Fruit fly (Drosophila melanogaster): ENCODE data around the gene CG42831.

CG42831 gene

dm6 chr3L:10813911-10814310 is 708 bp upstream of the CG42831 start:
- TF ChIP-seq bab1 (GFP tag; optimal IDR thresholded peaks at IDR 0.05) (no peak), ovo (GFP tag; optimal IDR thresholded peaks at IDR 0.05) (no peak), CG33017 (tag; optimal IDR thresholded peaks at IDR 0.05) (no peak), Clk (GFP tag; optimal IDR thresholded peaks at IDR 0.05) (no peak), cic (GFP tag; optimal IDR thresholded peaks at IDR 0.05) (no peak), CG12768 (GFP tag; optimal IDR thresholded peaks at IDR 0.05) (no peak), CG11617 (GFP tag; optimal IDR thresholded peaks at IDR 0.05) (no peak), CG14711 (tag; optimal IDR thresholded peaks at IDR 0.05) (no peak), tj (GFP tag; optimal IDR thresholded peaks at IDR 0.05) (no peak)

dm6 chr3L:10814925-10815447 is 367 bp downstream of the CG42831 start:
- TF ChIP-seq CG33017 (tag; optimal IDR thresholded peaks at IDR 0.05) (no peak), CG12768 (GFP tag; optimal IDR thresholded peaks at IDR 0.05) (no peak), CG1620 (GFP tag; optimal IDR thresholded peaks at IDR 0.05) (no peak), tj (GFP tag; optimal IDR thresholded peaks at IDR 0.05) (no peak), CG5204 (GFP tag; optimal IDR thresholded peaks at IDR 0.05) (no peak), cic (GFP tag; optimal IDR thresholded peaks at IDR 0.05) (no peak), CG7045 (GFP tag; optimal IDR thresholded peaks at IDR 0.05) (no peak), kay (GFP tag; ENCODE audit: borderline replicate concordance) (no peak), CG11617 (GFP tag; optimal IDR thresholded peaks at IDR 0.05) (no peak), CG14711 (tag; optimal IDR thresholded peaks at IDR 0.05) (no peak), bab1 (GFP tag; optimal IDR thresholded peaks at IDR 0.05) (no peak), toe (GFP tag; optimal IDR thresholded peaks at IDR 0.05) (no peak), Crg-1 (GFP tag; optimal IDR thresholded peaks at IDR 0.05) (no peak), cnc (optimal IDR thresholded peaks at IDR 0.05) (no peak)

- no peak for TF ChIP-seq CG7101 (tag; optimal IDR thresholded peaks at IDR 0.05)
- TF ChIP-seq toe (GFP tag; optimal IDR thresholded peaks at IDR 0.05) = no peak
- TF ChIP-seq CG5204 (GFP tag; optimal IDR thresholded peaks at IDR 0.05) = no peak
- no peak for TF ChIP-seq CG14711 (tag; optimal IDR thresholded peaks at IDR 0.05)
- no peak for TF ChIP-seq cnc (optimal IDR thresholded peaks at IDR 0.05)
- no peak for TF ChIP-seq CG7045 (GFP tag; optimal IDR thresholded peaks at IDR 0.05)
These were observed 2.3 kb downstream of the CG42831 start for dm6 chr3L:10816703-10817531.

dm6 chr3L:10817670-10818650 is 3.3 kb downstream of the CG42831 start:
- TF ChIP-seq kay (GFP tag; ENCODE audit: borderline replicate concordance) (no peak), CG7101 (tag; optimal IDR thresholded peaks at IDR 0.05) (no peak), Hr96 (GFP tag; optimal IDR thresholded peaks at IDR 0.05) (no peak)

- no peak for TF ChIP-seq CG11617 (GFP tag; optimal IDR thresholded peaks at IDR 0.05)
- TF ChIP-seq kay (GFP tag; ENCODE audit: borderline replicate concordance) = no peak
- TF ChIP-seq CG33017 (tag; optimal IDR thresholded peaks at IDR 0.05) = no peak
- no peak for TF ChIP-seq Mnt (GFP tag; optimal IDR thresholded peaks at IDR 0.05)
- TF ChIP-seq CG12768 (GFP tag; optimal IDR thresholded peaks at IDR 0.05) = no peak
- TF ChIP-seq ovo (GFP tag; optimal IDR thresholded peaks at IDR 0.05) = no peak
- TF ChIP-seq bab1 (GFP tag; optimal IDR thresholded peaks at IDR 0.05) = no peak
- no peak for TF ChIP-seq tj (GFP tag; optimal IDR thresholded peaks at IDR 0.05)
- no peak for TF ChIP-seq CG1620 (GFP tag; optimal IDR thresholded peaks at IDR 0.05)
- no peak for TF ChIP-seq cic (GFP tag; optimal IDR thresholded peaks at IDR 0.05)
- no peak for TF ChIP-seq Crg-1 (GFP tag; optimal IDR thresholded peaks at IDR 0.05)
- no peak for TF ChIP-seq CG7101 (tag; optimal IDR thresholded peaks at IDR 0.05)
These were observed 6.8 kb downstream of the CG42831 start for dm6 chr3L:10821468-10821867.

- TF ChIP-seq CG1620 (GFP tag; optimal IDR thresholded peaks at IDR 0.05) (no peak), pad (GFP tag; optimal IDR thresholded peaks at IDR 0.05) (no peak), toe (GFP tag; optimal IDR thresholded peaks at IDR 0.05) (no peak), CG12768 (GFP tag; optimal IDR thresholded peaks at IDR 0.05) (no peak), tj (GFP tag; optimal IDR thresholded peaks at IDR 0.05) (no peak), cic (GFP tag; optimal IDR thresholded peaks at IDR 0.05) (no peak), CG11617 (GFP tag; optimal IDR thresholded peaks at IDR 0.05) (no peak), CG14711 (tag; optimal IDR thresholded peaks at IDR 0.05) (no peak), Crg-1 (GFP tag; optimal IDR thresholded peaks at IDR 0.05) (no peak)
These were observed 8.0 kb downstream of the CG42831 start for dm6 chr3L:10822364-10823231.

All from whole organism, adult.